Worm (Caenorhabditis elegans): ENCODE data around the gene camt-1.

Gene camt-1

ce11 chrII:4525185-4525584 lies 20.2 kb upstream of the camt-1 start:
- TF ChIP-seq ceh-18 (tag; optimal IDR thresholded peaks at IDR 0.05) (no peak), tbx-2 (tag; optimal IDR thresholded peaks at IDR 0.05) (no peak), ceh-24 (tag; optimal IDR thresholded peaks at IDR 0.05) (no peak), pag-3 (tag; optimal IDR thresholded peaks at IDR 0.05; ENCODE audit: borderline replicate concordance) (no peak), C08G9.2 (tag; optimal IDR thresholded peaks at IDR 0.05) (no peak), ceh-19 (GFP tag; optimal IDR thresholded peaks at IDR 0.05) (no peak), lin-11 (tag; optimal IDR thresholded peaks at IDR 0.05) (no peak), ztf-16 (tag; optimal IDR thresholded peaks at IDR 0.05) (no peak), ahr-1 (tag; optimal IDR thresholded peaks at IDR 0.05) (no peak), pqm-1 (tag; optimal IDR thresholded peaks at IDR 0.05) (no peak), syd-9 (tag; optimal IDR thresholded peaks at IDR 0.05) (no peak), tbx-7 (tag; optimal IDR thresholded peaks at IDR 0.05) (no peak), ceh-30 (tag; optimal IDR thresholded peaks at IDR 0.05) (no peak), che-1 (tag; optimal IDR thresholded peaks at IDR 0.05) (no peak), hlh-15 (tag; optimal IDR thresholded peaks at IDR 0.05) (no peak), hlh-30 (tag; optimal IDR thresholded peaks at IDR 0.05; ENCODE audit: insufficient read depth) (no peak), pat-9 (tag; optimal IDR thresholded peaks at IDR 0.05) (no peak)

- TF ChIP-seq unc-86 (tag; optimal IDR thresholded peaks at IDR 0.05) (no peak), ceh-14 (tag; optimal IDR thresholded peaks at IDR 0.05) (no peak), tbx-2 (tag; optimal IDR thresholded peaks at IDR 0.05) (no peak), pqm-1 (tag; optimal IDR thresholded peaks at IDR 0.05) (no peak)
These were observed 18.2 kb upstream of the camt-1 start, which contains the start of the genes B0304.4 and B0304.2 for ce11 chrII:4523122-4523672. B0304.4 (minus strand) TSS chrII:4523222. B0304.2 (plus strand) TSS chrII:4523622.

- TF ChIP-seq unc-42 (tag; optimal IDR thresholded peaks at IDR 0.05): no peak
- TF ChIP-seq ceh-18 (tag; optimal IDR thresholded peaks at IDR 0.05): peak; percentile 41
- TF ChIP-seq lin-11 (tag; optimal IDR thresholded peaks at IDR 0.05): no peak
- TF ChIP-seq T23F11.4 (GFP tag; optimal IDR thresholded peaks at IDR 0.05): no peak
- no peak for TF ChIP-seq K09A11.1 (tag; optimal IDR thresholded peaks at IDR 0.05; ENCODE audit: insufficient read depth)
- TF ChIP-seq fkh-6 (tag; optimal IDR thresholded peaks at IDR 0.05): no peak
- TF ChIP-seq unc-55 (GFP tag; optimal IDR thresholded peaks at IDR 0.05): peak; percentile 36
- no peak for TF ChIP-seq lim-6 (tag; optimal IDR thresholded peaks at IDR 0.05)
- TF ChIP-seq gmeb-2 (tag; optimal IDR thresholded peaks at IDR 0.05): no peak
- no peak for TF ChIP-seq ceh-48 (tag; optimal IDR thresholded peaks at IDR 0.05)
- no peak for TF ChIP-seq npax-4 (tag; optimal IDR thresholded peaks at IDR 0.05)
- TF ChIP-seq dmd-4 (tag; optimal IDR thresholded peaks at IDR 0.05; ENCODE audit: borderline replicate concordance): no peak
- TF ChIP-seq ceh-19 (GFP tag; optimal IDR thresholded peaks at IDR 0.05): no peak
- TF ChIP-seq ceh-45 (GFP tag; IDR thresholded peaks at IDR 0.05): no peak
- TF ChIP-seq pha-2 (tag; optimal IDR thresholded peaks at IDR 0.05): no peak
- no peak for TF ChIP-seq fkh-10 (GFP tag; optimal IDR thresholded peaks at IDR 0.05)
- peak; percentile 20 for TF ChIP-seq ceh-34 (tag; optimal IDR thresholded peaks at IDR 0.05)
- TF ChIP-seq zip-5 (tag; optimal IDR thresholded peaks at IDR 0.05): no peak
- peak; percentile 55 for TF ChIP-seq rnt-1 (tag; optimal IDR thresholded peaks at IDR 0.05)
- TF ChIP-seq ttx-3 (tag; optimal IDR thresholded peaks at IDR 0.05): no peak
- no peak for TF ChIP-seq ama-1 (optimal IDR thresholded peaks at IDR 0.05)
- TF ChIP-seq F13H6.1 (tag; optimal IDR thresholded peaks at IDR 0.05): no peak
- no peak for TF ChIP-seq ets-4 (tag; optimal IDR thresholded peaks at IDR 0.05)
- TF ChIP-seq elt-4 (tag; optimal IDR thresholded peaks at IDR 0.05): no peak
- TF ChIP-seq hlh-13 (GFP tag; optimal IDR thresholded peaks at IDR 0.05): no peak
- no peak for TF ChIP-seq tbx-7 (tag; optimal IDR thresholded peaks at IDR 0.05)
- TF ChIP-seq ceh-9 (tag; optimal IDR thresholded peaks at IDR 0.05): no peak
- no peak for TF ChIP-seq pqm-1 (tag; optimal IDR thresholded peaks at IDR 0.05)
- TF ChIP-seq sox-4 (tag; optimal IDR thresholded peaks at IDR 0.05): no peak
- no peak for TF ChIP-seq fax-1 (tag; optimal IDR thresholded peaks at IDR 0.05)
- TF ChIP-seq hlh-8 (tag; optimal IDR thresholded peaks at IDR 0.05): no peak
- TF ChIP-seq pat-9 (tag; optimal IDR thresholded peaks at IDR 0.05): peak; percentile 49
These were observed 15.1 kb upstream of the camt-1 start for ce11 chrII:4519976-4520594.

Measured in whole organism, late embryonic.